Worm (Caenorhabditis elegans): ENCODE measurements around the gene moc-3.

DNA sequence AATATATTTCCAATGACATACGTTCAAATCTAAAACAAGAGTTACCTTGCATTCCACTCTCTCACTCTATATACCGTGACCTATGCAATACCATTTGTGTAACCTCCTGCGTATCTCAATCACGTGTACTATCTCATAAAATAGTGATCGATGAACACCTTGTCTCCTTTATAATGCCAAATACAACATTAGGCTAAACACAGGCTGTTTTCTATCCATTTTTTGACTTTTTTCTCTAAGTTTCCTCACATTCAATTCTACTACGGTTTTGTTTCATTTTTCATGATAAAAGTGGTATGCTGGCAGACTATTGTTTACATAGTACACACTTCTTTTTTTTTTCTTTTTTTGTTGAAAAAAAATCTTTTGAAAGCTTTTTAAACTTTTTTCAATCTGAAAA is 15.9 kb downstream of the moc-3 start:
- TF ChIP-seq ama-1 (optimal IDR thresholded peaks at IDR 0.05): no peak
- TF ChIP-seq sem-4 (tag; optimal IDR thresholded peaks at IDR 0.05): no peak
- TF ChIP-seq nhr-77 (tag; optimal IDR thresholded peaks at IDR 0.05): no peak
- no peak for TF ChIP-seq nhr-12 (tag; optimal IDR thresholded peaks at IDR 0.05)
- TF ChIP-seq ztf-4 (tag; optimal IDR thresholded peaks at IDR 0.05): no peak
- no peak for TF ChIP-seq nhr-23 (tag; optimal IDR thresholded peaks at IDR 0.05)
